Worm (Caenorhabditis elegans): ENCODE data around the gene D1046.4.
A peak's percentile ranks its signal among the peaks of the same experiment; 100 is the strongest.

The D1046.4 gene

ce11 chrIV:8901346-8901745 lies 32.3 kb upstream of the D1046.4 start, which contains the start of gene C27B7.5:
TSS of gene C27B7.5 (plus strand) at chrIV:8901646.
- no peak for TF ChIP-seq che-1 (tag; optimal IDR thresholded peaks at IDR 0.05)
- TF ChIP-seq zip-5 (tag; optimal IDR thresholded peaks at IDR 0.05): no peak
- TF ChIP-seq K02D7.2 (tag; optimal IDR thresholded peaks at IDR 0.05): no peak
- TF ChIP-seq syd-9 (tag; optimal IDR thresholded peaks at IDR 0.05): no peak
- TF ChIP-seq hlh-13 (GFP tag; optimal IDR thresholded peaks at IDR 0.05): no peak
- TF ChIP-seq lim-6 (tag; optimal IDR thresholded peaks at IDR 0.05): no peak
- no peak for TF ChIP-seq fkh-6 (tag; optimal IDR thresholded peaks at IDR 0.05)
- no peak for TF ChIP-seq unc-3 (GFP tag; conservative IDR thresholded peaks at IDR 0.05)
- no peak for TF ChIP-seq unc-3 (tag; optimal IDR thresholded peaks at IDR 0.05)
- no peak for TF ChIP-seq fax-1 (tag; optimal IDR thresholded peaks at IDR 0.05)
- no peak for TF ChIP-seq pha-4 (tag; optimal IDR thresholded peaks at IDR 0.05)
- TF ChIP-seq hlh-6 (tag; optimal IDR thresholded peaks at IDR 0.05): no peak
- no peak for TF ChIP-seq pha-2 (tag; optimal IDR thresholded peaks at IDR 0.05)
- no peak for TF ChIP-seq ceh-9 (tag; optimal IDR thresholded peaks at IDR 0.05)
- TF ChIP-seq ceh-34 (tag; optimal IDR thresholded peaks at IDR 0.05): no peak

DNA sequence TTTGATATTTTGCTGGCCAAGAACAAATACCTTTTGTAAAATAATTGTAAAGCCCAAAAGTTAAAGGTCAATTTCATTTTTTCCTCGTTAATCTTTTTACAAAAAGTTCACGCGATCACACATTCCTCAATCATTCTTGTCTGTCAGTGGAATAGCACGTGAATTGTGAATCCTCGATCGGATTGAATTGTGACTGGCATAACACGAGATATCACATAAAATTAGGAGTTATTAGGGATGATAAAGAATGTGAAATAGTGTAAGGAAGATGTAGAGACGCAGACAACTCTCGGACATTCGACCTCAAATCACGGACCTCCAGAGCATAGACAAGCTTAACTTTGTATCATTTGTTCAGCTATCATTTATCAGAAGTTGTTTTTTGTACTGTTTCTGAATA lies 27.5 kb upstream of the D1046.4 start, which contains the start of gene C27B7.6:
C27B7.6 (minus strand) TSS at position 182 of the 400 bp plus-strand sequence.
- TF ChIP-seq unc-55 (GFP tag; optimal IDR thresholded peaks at IDR 0.05) (peak; percentile 69), sox-4 (tag; optimal IDR thresholded peaks at IDR 0.05) (no peak)

DNA sequence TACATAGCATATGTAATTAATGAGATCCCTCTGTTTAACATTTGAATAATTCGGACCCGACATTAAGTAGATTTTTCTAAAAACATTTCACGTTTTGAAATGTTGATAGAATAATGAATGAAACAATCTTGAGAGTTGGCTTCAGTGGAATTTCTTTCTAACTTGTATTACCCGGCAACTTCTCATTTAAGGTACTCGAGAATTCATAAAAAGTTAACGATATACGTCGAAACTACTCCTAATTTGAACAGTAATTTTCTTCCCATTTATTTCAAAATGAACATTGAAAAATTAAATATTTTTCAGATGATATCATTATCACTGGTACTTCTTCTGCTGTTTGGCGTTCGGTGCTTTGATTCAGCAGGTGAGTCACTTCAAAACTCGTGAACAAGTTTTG lies 26.9 kb upstream of the D1046.4 start, which contains the start of gene C27B7.7:
C27B7.7 (plus strand) TSS at position 301 of the 400 bp plus-strand sequence.
- TF ChIP-seq hlh-30 (tag; optimal IDR thresholded peaks at IDR 0.05; ENCODE audit: insufficient read depth): no peak
- no peak for TF ChIP-seq fkh-6 (tag; optimal IDR thresholded peaks at IDR 0.05)
- no peak for TF ChIP-seq hlh-13 (GFP tag; optimal IDR thresholded peaks at IDR 0.05)
- no peak for TF ChIP-seq odd-2 (tag; optimal IDR thresholded peaks at IDR 0.05)
- no peak for TF ChIP-seq pha-4 (tag; optimal IDR thresholded peaks at IDR 0.05)
- no peak for TF ChIP-seq T23F11.4 (GFP tag; optimal IDR thresholded peaks at IDR 0.05)
- no peak for TF ChIP-seq ceh-9 (tag; optimal IDR thresholded peaks at IDR 0.05)
- TF ChIP-seq sox-2 (GFP tag; IDR thresholded peaks at IDR 0.05): no peak
- TF ChIP-seq nhr-11 (tag; optimal IDR thresholded peaks at IDR 0.05): no peak
- no peak for TF ChIP-seq ceh-30 (tag; optimal IDR thresholded peaks at IDR 0.05)
- TF ChIP-seq ets-4 (tag; optimal IDR thresholded peaks at IDR 0.05): no peak
- no peak for TF ChIP-seq fax-1 (tag; optimal IDR thresholded peaks at IDR 0.05)
- no peak for TF ChIP-seq ceh-22 (tag; optimal IDR thresholded peaks at IDR 0.05)
- TF ChIP-seq npax-4 (tag; optimal IDR thresholded peaks at IDR 0.05): no peak
- no peak for TF ChIP-seq unc-3 (GFP tag; conservative IDR thresholded peaks at IDR 0.05)
- no peak for TF ChIP-seq unc-3 (tag; optimal IDR thresholded peaks at IDR 0.05)

DNA sequence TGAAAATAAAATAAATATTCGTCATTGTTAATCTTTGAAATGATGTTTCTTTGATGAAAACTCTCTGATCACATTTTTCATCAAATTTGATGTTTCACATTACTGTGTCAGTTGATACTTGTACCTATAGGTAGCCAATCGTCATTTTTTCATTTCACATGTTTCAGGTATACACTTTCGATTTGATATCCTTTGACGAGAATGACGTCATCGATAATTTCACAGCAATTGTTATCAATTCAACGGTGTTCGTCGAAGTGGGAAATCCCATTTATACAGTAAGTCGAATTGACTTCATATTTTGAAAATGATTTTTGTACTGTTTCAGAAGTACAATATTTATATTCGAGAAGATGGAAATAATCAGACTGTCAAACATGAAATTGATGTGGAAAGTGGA lies 19.5 kb upstream of the D1046.4 start:
- no peak for TF ChIP-seq madf-2 (tag; optimal IDR thresholded peaks at IDR 0.05)
- TF ChIP-seq C38D4.7 (GFP tag; optimal IDR thresholded peaks at IDR 0.05): no peak

ce11 chrIV:8916010-8916409 lies 17.7 kb upstream of the D1046.4 start, which contains the start of gene C27B7.9:
TSS of gene C27B7.9 (minus strand) at chrIV:8916110.
- TF ChIP-seq ceh-18 (tag; optimal IDR thresholded peaks at IDR 0.05) (no peak), fax-1 (tag; optimal IDR thresholded peaks at IDR 0.05) (no peak), hlh-6 (tag; optimal IDR thresholded peaks at IDR 0.05) (no peak), ets-4 (tag; optimal IDR thresholded peaks at IDR 0.05) (no peak)

- TF ChIP-seq syd-9 (tag; optimal IDR thresholded peaks at IDR 0.05) (no peak), unc-86 (tag; optimal IDR thresholded peaks at IDR 0.05) (no peak), sox-4 (tag; optimal IDR thresholded peaks at IDR 0.05) (no peak), pha-4 (tag; optimal IDR thresholded peaks at IDR 0.05) (no peak), fkh-10 (GFP tag; optimal IDR thresholded peaks at IDR 0.05) (no peak), ref-2 (tag; optimal IDR thresholded peaks at IDR 0.05) (no peak), ceh-24 (tag; optimal IDR thresholded peaks at IDR 0.05) (no peak), pax-1 (tag; optimal IDR thresholded peaks at IDR 0.05) (no peak), pag-3 (tag; optimal IDR thresholded peaks at IDR 0.05; ENCODE audit: borderline replicate concordance) (no peak), gmeb-2 (tag; optimal IDR thresholded peaks at IDR 0.05) (no peak), pat-9 (tag; optimal IDR thresholded peaks at IDR 0.05) (no peak), elt-4 (tag; optimal IDR thresholded peaks at IDR 0.05) (no peak), hlh-13 (GFP tag; optimal IDR thresholded peaks at IDR 0.05) (no peak), hlh-6 (tag; optimal IDR thresholded peaks at IDR 0.05) (no peak), lim-6 (tag; optimal IDR thresholded peaks at IDR 0.05) (no peak), sdc-2 (tag; optimal IDR thresholded peaks at IDR 0.05) (no peak)
These were observed 14.9 kb upstream of the D1046.4 start, which contains the start of gene rap-1 for ce11 chrIV:8918790-8919189. TSS of gene rap-1 (minus strand) at chrIV:8918890.
